Fruit fly (Drosophila melanogaster) whole organism, embryonic: Measurements from ENCODE around the gene Cap-D2.
A peak's percentile ranks its signal among the peaks of the same experiment; 100 is the strongest.

Experiments
- Asciz ChIP-seq: fragments of 200-800 bp; sonication (Bioruptor generic); optimal IDR thresholded peaks from 2 replicates; lab custom pipeline; 2017; ENCODE audit warnings: missing biosample characterization, mild to moderate bottlenecking, missing genetic modification characterization, missing genetic modification reagents
- Atf3 ChIP-seq: fragments of 200-800 bp; sonication (Bioruptor generic); optimal IDR thresholded peaks from 3 replicates; lab custom pipeline; 2016; ENCODE audit warnings: missing biosample characterization, missing genetic modification characterization
- CG10274 ChIP-seq: fragments of 200-800 bp; sonication (Bioruptor generic); optimal IDR thresholded peaks from 3 replicates; lab custom pipeline; 2017; ENCODE audit warnings: missing biosample characterization, mild to moderate bottlenecking, missing genetic modification characterization
- CG11456 ChIP-seq: fragments of 200-800 bp; sonication (Bioruptor generic); IDR thresholded peaks from 3 replicates; pipeline ENCODE4 v1.3.6; 2022; ENCODE audit warnings: missing biosample characterization, missing genetic modification characterization
- CG11560 ChIP-seq: fragments of 200-800 bp; sonication (Bioruptor generic); IDR thresholded peaks from 3 replicates; pipeline ENCODE4 v1.3.6; 2022; ENCODE audit warnings: missing biosample characterization, missing genetic modification characterization
- CG1233 ChIP-seq: fragments of 200-800 bp; sonication (Bioruptor generic); optimal IDR thresholded peaks from 4 replicates; lab custom pipeline; 2018; ENCODE audit warnings: missing biosample characterization, mild to moderate bottlenecking, missing genetic modification characterization
- CG13296 ChIP-seq: fragments of 200-800 bp; sonication (Bioruptor generic); optimal IDR thresholded peaks from 3 replicates; lab custom pipeline; 2018; ENCODE audit warnings: missing biosample characterization, mild to moderate bottlenecking, missing genetic modification characterization
- CG13424 ChIP-seq: fragments of 200-800 bp; sonication (Bioruptor generic); optimal IDR thresholded peaks from 2 replicates; lab custom pipeline; 2019; ENCODE audit warnings: missing biosample characterization, mild to moderate bottlenecking, missing genetic modification characterization, moderate library complexity
- CG17328 ChIP-seq: fragments of 200-800 bp; sonication (Bioruptor generic); IDR thresholded peaks from 2 replicates; pipeline ENCODE4 v1.3.6; 2022; ENCODE audit warnings: missing biosample characterization, missing genetic modification characterization
- CG17359 ChIP-seq: fragments of 200-800 bp; sonication (Bioruptor generic); optimal IDR thresholded peaks from 3 replicates; lab custom pipeline; 2018; ENCODE audit warnings: missing biosample characterization, mild to moderate bottlenecking, missing genetic modification characterization, moderate library complexity
- CG17361 ChIP-seq: fragments of 200-800 bp; sonication (Bioruptor generic); IDR thresholded peaks from 3 replicates; pipeline ENCODE4 v1.3.6; 2022; ENCODE audit warnings: missing biosample characterization, missing genetic modification characterization
- CG18599 ChIP-seq: fragments of 200-800 bp; sonication (Bioruptor generic); optimal IDR thresholded peaks from 3 replicates; lab custom pipeline; 2017; ENCODE audit warnings: missing biosample characterization, missing genetic modification characterization, mild to moderate bottlenecking, moderate library complexity, missing genetic modification reagents
- CG2199 ChIP-seq: fragments of 200-800 bp; sonication (Bioruptor generic); IDR thresholded peaks from 3 replicates; pipeline ENCODE4 v1.3.6; 2022; ENCODE audit warnings: missing biosample characterization, missing genetic modification characterization
- CG2678 ChIP-seq: fragments of 200-800 bp; sonication (Bioruptor generic); optimal IDR thresholded peaks from 3 replicates; lab custom pipeline; 2019; ENCODE audit warnings: missing biosample characterization, mild to moderate bottlenecking, missing genetic modification characterization, moderate library complexity
- CG42726 ChIP-seq: fragments of 200-800 bp; sonication (Bioruptor generic); IDR thresholded peaks from 2 replicates; pipeline ENCODE4 v1.3.6; 2022; ENCODE audit warnings: missing biosample characterization, missing genetic modification characterization; ENCODE audit not compliant: partially characterized antibody
- CG4404 ChIP-seq: fragments of 200-800 bp; sonication (Bioruptor generic); IDR thresholded peaks from 2 replicates; pipeline ENCODE4 v1.3.6; 2022; ENCODE audit warnings: missing biosample characterization, missing genetic modification characterization
- CG5245 ChIP-seq: fragments of 200-800 bp; sonication (Bioruptor generic); optimal IDR thresholded peaks from 3 replicates; lab custom pipeline; 2016; ENCODE audit warnings: missing biosample characterization, missing genetic modification characterization
- CG6254 ChIP-seq: fragments of 200-800 bp; sonication (Bioruptor generic); optimal IDR thresholded peaks from 3 replicates; lab custom pipeline; 2017; ENCODE audit warnings: mild to moderate bottlenecking, missing biosample characterization, missing genetic modification reagents, missing genetic modification characterization
- CG6813 ChIP-seq: fragments of 200-800 bp; sonication (Bioruptor generic); optimal IDR thresholded peaks from 2 replicates; lab custom pipeline; 2017; ENCODE audit warnings: missing biosample characterization, missing genetic modification characterization, mild to moderate bottlenecking, moderate library complexity, missing genetic modification reagents
- CG7963 ChIP-seq: fragments of 200-800 bp; sonication (Bioruptor generic); IDR thresholded peaks from 3 replicates; pipeline ENCODE4 v1.3.6; 2022; ENCODE audit warnings: missing biosample characterization, missing genetic modification characterization; ENCODE audit not compliant: partially characterized antibody
- CG8089 ChIP-seq: fragments of 200-800 bp; sonication (Bioruptor generic); optimal IDR thresholded peaks from 3 replicates; lab custom pipeline; 2016; ENCODE audit warnings: missing biosample characterization, missing genetic modification characterization
- CG8290 ChIP-seq, 3 experiments: fragments of 200-800 bp; sonication (Bioruptor generic); optimal IDR thresholded peaks; 2 replicates each; lab custom pipeline; 2016 to 2019; ENCODE audit warnings: missing biosample characterization in 3 of 3, missing genetic modification characterization in 3 of 3, mild to moderate bottlenecking in 2 of 3, moderate library complexity in 1 of 3
- CG9215 ChIP-seq: fragments of 200-800 bp; sonication (Bioruptor generic); IDR thresholded peaks from 2 replicates; pipeline ENCODE4 v1.3.6; 2022; ENCODE audit warnings: missing biosample characterization, missing genetic modification characterization
- CG9727 ChIP-seq: fragments of 200-800 bp; sonication (Bioruptor generic); optimal IDR thresholded peaks from 3 replicates; lab custom pipeline; 2017; ENCODE audit warnings: missing biosample characterization, mild to moderate bottlenecking, missing genetic modification characterization
- Dll ChIP-seq: fragments of 200-800 bp; sonication (Bioruptor generic); IDR thresholded peaks from 4 replicates; pipeline ENCODE4 v1.3.6; 2022; ENCODE audit warnings: missing biosample characterization, missing genetic modification characterization; ENCODE audit not compliant: partially characterized antibody
- HLH3B ChIP-seq: fragments of 200-800 bp; sonication (Bioruptor generic); IDR thresholded peaks from 2 replicates; pipeline ENCODE4 v1.3.6; 2022; ENCODE audit warnings: missing biosample characterization, missing genetic modification characterization
- Hey ChIP-seq: fragments of 200-800 bp; sonication (Bioruptor generic); optimal IDR thresholded peaks from 3 replicates; lab custom pipeline; 2018; ENCODE audit warnings: missing biosample characterization, mild to moderate bottlenecking, missing genetic modification characterization
- HmgZ ChIP-seq: fragments of 200-800 bp; sonication (Bioruptor generic); optimal IDR thresholded peaks from 2 replicates; lab custom pipeline; 2018; ENCODE audit warnings: missing biosample characterization, mild to moderate bottlenecking, missing genetic modification characterization
- Hr3 ChIP-seq: fragments of 200-800 bp; sonication (Bioruptor generic); optimal IDR thresholded peaks from 3 replicates; lab custom pipeline; 2016; ENCODE audit warnings: missing biosample characterization, missing genetic modification characterization
- Kr ChIP-seq: fragments of 200-800 bp; sonication (Bioruptor generic); optimal IDR thresholded peaks from 2 replicates; lab custom pipeline; 2017; ENCODE audit warnings: missing biosample characterization, mild to moderate bottlenecking, missing genetic modification characterization
- Myb ChIP-seq: fragments of 200-800 bp; sonication (Bioruptor generic); optimal IDR thresholded peaks from 2 replicates; lab custom pipeline; 2016; ENCODE audit warnings: missing biosample characterization, missing genetic modification characterization
- Optix ChIP-seq: fragments of 200-800 bp; sonication (Bioruptor generic); IDR thresholded peaks from 3 replicates; pipeline ENCODE4 v1.3.6; 2022; ENCODE audit warnings: missing biosample characterization, missing genetic modification characterization
- Sox100B ChIP-seq: fragments of 200-800 bp; sonication (Bioruptor generic); optimal IDR thresholded peaks from 3 replicates; lab custom pipeline; 2018; ENCODE audit warnings: missing biosample characterization, mild to moderate bottlenecking, missing genetic modification characterization
- ara ChIP-seq: fragments of 200-800 bp; sonication (Bioruptor generic); IDR thresholded peaks from 2 replicates; pipeline ENCODE4 v1.3.6; 2022; ENCODE audit warnings: missing biosample characterization, missing genetic modification characterization
- ato ChIP-seq: fragments of 200-800 bp; sonication (Bioruptor generic); IDR thresholded peaks from 2 replicates; pipeline ENCODE4 v1.3.6; 2022; ENCODE audit warnings: missing biosample characterization, missing genetic modification characterization; ENCODE audit not compliant: partially characterized antibody
- bcd ChIP-seq: fragments of 200-800 bp; sonication (Bioruptor generic); optimal IDR thresholded peaks from 2 replicates; lab custom pipeline; 2017; ENCODE audit warnings: missing biosample characterization, mild to moderate bottlenecking, missing genetic modification characterization
- emc ChIP-seq: fragments of 200-800 bp; sonication (Bioruptor generic); optimal IDR thresholded peaks from 2 replicates; lab custom pipeline; 2016; ENCODE audit warnings: missing biosample characterization, missing genetic modification characterization
- esg ChIP-seq: fragments of 200-800 bp; sonication (Bioruptor generic); conservative IDR thresholded peaks from 2 replicates; pipeline ENCODE4 v1.3.6; 2022; ENCODE audit warnings: missing biosample characterization, missing genetic modification characterization
- fd102C ChIP-seq: fragments of 200-800 bp; sonication (Bioruptor generic); optimal IDR thresholded peaks from 2 replicates; lab custom pipeline; 2018; ENCODE audit warnings: missing biosample characterization, mild to moderate bottlenecking, missing genetic modification characterization, moderate library complexity
- fd96Cb ChIP-seq: fragments of 200-800 bp; sonication (Bioruptor generic); optimal IDR thresholded peaks from 2 replicates; lab custom pipeline; 2018; ENCODE audit warnings: missing biosample characterization, mild to moderate bottlenecking, missing genetic modification characterization, moderate library complexity
- gfzf ChIP-seq: fragments of 200-800 bp; sonication (Bioruptor generic); optimal IDR thresholded peaks from 2 replicates; lab custom pipeline; 2016; ENCODE audit warnings: missing biosample characterization, mild to moderate bottlenecking, missing genetic modification characterization, moderate library complexity
- kni ChIP-seq: fragments of 200-800 bp; sonication (Bioruptor generic); optimal IDR thresholded peaks from 3 replicates; lab custom pipeline; 2017; ENCODE audit warnings: mild to moderate bottlenecking, missing biosample characterization, missing genetic modification reagents, missing genetic modification characterization
- luna ChIP-seq: fragments of 200-800 bp; sonication (Bioruptor generic); optimal IDR thresholded peaks from 2 replicates; lab custom pipeline; 2016; ENCODE audit warnings: missing biosample characterization, missing genetic modification characterization
- mirr ChIP-seq: fragments of 200-800 bp; sonication (Bioruptor generic); optimal IDR thresholded peaks from 3 replicates; lab custom pipeline; 2018; ENCODE audit warnings: missing biosample characterization, mild to moderate bottlenecking, missing genetic modification characterization
- nerfin-2 ChIP-seq: fragments of 200-800 bp; sonication (Bioruptor generic); IDR thresholded peaks from 2 replicates; pipeline ENCODE4 v1.3.6; 2022; ENCODE audit warnings: missing biosample characterization, missing genetic modification characterization; ENCODE audit not compliant: partially characterized antibody
- onecut ChIP-seq: fragments of 200-800 bp; sonication (Bioruptor generic); IDR thresholded peaks from 2 replicates; pipeline ENCODE4 v1.3.6; 2022; ENCODE audit warnings: missing biosample characterization, missing genetic modification characterization
- row ChIP-seq: fragments of 200-800 bp; sonication (Bioruptor generic); IDR thresholded peaks from 3 replicates; pipeline ENCODE4 v1.3.6; 2022; ENCODE audit warnings: missing biosample characterization, missing genetic modification characterization
- sd ChIP-seq: fragments of 200-800 bp; sonication (Bioruptor generic); optimal IDR thresholded peaks from 3 replicates; lab custom pipeline; 2018; ENCODE audit warnings: missing biosample characterization, mild to moderate bottlenecking, missing genetic modification characterization, moderate library complexity
- sens ChIP-seq: fragments of 200-800 bp; sonication (Bioruptor generic); peaks from one replicate; lab custom pipeline; 2016; ENCODE audit warnings: missing biosample characterization, missing genetic modification characterization
- slp2 ChIP-seq: fragments of 200-800 bp; sonication (Bioruptor generic); optimal IDR thresholded peaks from 2 replicates; lab custom pipeline; 2016; ENCODE audit warnings: missing biosample characterization, missing genetic modification characterization
- z ChIP-seq: fragments of 200-800 bp; sonication (Bioruptor generic); IDR thresholded peaks from 3 replicates; pipeline ENCODE4 v1.3.6; 2022; ENCODE audit warnings: missing biosample characterization, missing genetic modification characterization

Cap-D2 gene

dm6 chr3R:29717519-29717918, 42.1 kb downstream of the Cap-D2 start (continued):
- TF ChIP-seq HLH3B (peak; percentile 43), CG11456 (GFP tag; lab: Robert Waterston, UW) (no peak), ato (GFP tag; lab: Robert Waterston, UW) (no peak), z (no peak), CG6254 (GFP tag; lab: Kevin White, UChicago) (no peak), ara (GFP tag; lab: Robert Waterston, UW) (peak; percentile 23; the same call in 1 of the 2 replicates), Dll (no peak), luna (no peak), onecut (GFP tag; lab: Robert Waterston, UW) (peak; percentile 9; the same call in 1 of the 2 replicates), CG13424 (tag; lab: Kevin White, UChicago) (peak; percentile 22), Sox100B (GFP tag; lab: Kevin White, UChicago) (no peak), kni (GFP tag; lab: Kevin White, UChicago) (no peak), CG8089 (no peak), slp2 (GFP tag; lab: Kevin White, UChicago) (no peak), sd (tag; lab: Kevin White, UChicago) (no peak), Atf3 (no peak), sens (peak; percentile 69), CG13296 (GFP tag; lab: Kevin White, UChicago) (no peak), CG17361 (GFP tag; lab: Robert Waterston, UW) (0 out of 3 replicates have a peak, but pooled peaks have one; percentile 16), fd102C (GFP tag; lab: Kevin White, UChicago) (no peak), CG6813 (GFP tag; lab: Kevin White, UChicago) (no peak), CG18599 (no peak), CG9215 (GFP tag; lab: Robert Waterston, UW) (no peak), bcd (GFP tag; lab: Kevin White, UChicago) (no peak), CG10274 (GFP tag; lab: Kevin White, UChicago) (no peak), gfzf (GFP tag; lab: Kevin White, UChicago) (no peak), Optix (GFP tag; lab: Robert Waterston, UW) (no peak), Hr3 (no peak), CG4404 (GFP tag; lab: Robert Waterston, UW) (no peak), Hey (tag; lab: Kevin White, UChicago) (no peak), row (GFP tag; lab: Robert Waterston, UW) (peak; percentile 47), CG17359 (tag; lab: Kevin White, UChicago) (peak; percentile 55), nerfin-2 (no peak), Myb (GFP tag; lab: Kevin White, UChicago) (no peak), Kr (GFP tag; lab: Kevin White, UChicago) (no peak), emc (GFP tag; lab: Kevin White, UChicago) (no peak), CG8290 (GFP tag; optimal IDR thresholded peaks at IDR 0.05; lab: Kevin White, UChicago) (no peak), CG8290 (tag; optimal IDR thresholded peaks at IDR 0.05; lab: Kevin White, UChicago) (no peak), mirr (GFP tag; lab: Kevin White, UChicago) (no peak), CG11560 (no peak), HmgZ (tag; lab: Kevin White, UChicago) (no peak), CG17328 (GFP tag; lab: Robert Waterston, UW) (no peak), CG1233 (no peak), CG7963 (no peak), esg (GFP tag; lab: Robert Waterston, UW) (peak; percentile 43), CG5245 (GFP tag; lab: Kevin White, UChicago) (no peak), CG2678 (tag; lab: Kevin White, UChicago) (peak; percentile 13), CG42726 (GFP tag; lab: Robert Waterston, UW) (no peak), CG9727 (GFP tag; lab: Kevin White, UChicago) (no peak), CG2199 (GFP tag; lab: Robert Waterston, UW) (no peak), fd96Cb (tag; lab: Kevin White, UChicago) (peak; percentile 45), Asciz (GFP tag; lab: Kevin White, UChicago) (no peak)
